Worm (Caenorhabditis elegans): Measurements from ENCODE around the gene plpp-1.1.

ce11 chrII:3935990-3936389, 8.2 kb upstream of the plpp-1.1 start:
- no peak for TF ChIP-seq ZK546.5 (tag; optimal IDR thresholded peaks at IDR 0.05)
- TF ChIP-seq hmg-1.1 (GFP tag; IDR thresholded peaks at IDR 0.05) = no peak
- no peak for TF ChIP-seq dmd-9 (GFP tag; IDR thresholded peaks at IDR 0.05)
- no peak for TF ChIP-seq ama-1 (optimal IDR thresholded peaks at IDR 0.05)
- TF ChIP-seq unc-62 (GFP tag; optimal IDR thresholded peaks at IDR 0.05 in 1 of 2) = no peak
- no peak for TF ChIP-seq unc-62 (tag; optimal IDR thresholded peaks at IDR 0.05)
- TF ChIP-seq tag-97 (GFP tag; IDR thresholded peaks at IDR 0.05) = no peak
- TF ChIP-seq lin-1 (GFP tag; IDR thresholded peaks at IDR 0.05) = no peak
- TF ChIP-seq hlh-30 (tag; optimal IDR thresholded peaks at IDR 0.05; ENCODE audit: insufficient read depth) = no peak
- no peak for TF ChIP-seq fkh-10 (GFP tag; optimal IDR thresholded peaks at IDR 0.05)
- TF ChIP-seq nhr-10 (tag; optimal IDR thresholded peaks at IDR 0.05) = no peak
